Fruit fly (Drosophila melanogaster): ENCODE measurements around the gene gfzf.
A peak's percentile ranks its signal among the peaks of the same experiment; 100 is the strongest.

- TF ChIP-seq CG32121 (GFP tag; IDR thresholded peaks at IDR 0.05) (0 out of 2 replicates have a peak, but pooled peaks have one; percentile 58), CG14655 (GFP tag; optimal IDR thresholded peaks at IDR 0.05) (peak; percentile 78)
Measured at dm6 chr3R:7124109-7124639, 26.6 kb downstream of the gfzf start, which contains the start of the genes Alh and CG10098.
